Worm (Caenorhabditis elegans) whole organism, early embryonic: Measurements from ENCODE around the gene sru-6.

Experiments used
- B0310.2 ChIP-seq: sonication (generic microtip); optimal IDR thresholded peaks from 2 replicates; lab custom pipeline; 2016; ENCODE audit warnings: mild to moderate bottlenecking, missing genetic modification characterization, missing compliant biosample characterization
- F13C5.2 ChIP-seq: sonication (generic microtip); optimal IDR thresholded peaks from 2 replicates; lab custom pipeline; 2017; ENCODE audit warnings: mild to moderate bottlenecking, missing genetic modification characterization, inconsistent platforms, missing compliant biosample characterization
- aly-1 ChIP-seq: sonication (generic microtip); optimal IDR thresholded peaks from 2 replicates; lab custom pipeline; 2016; ENCODE audit warnings: missing genetic modification characterization, missing compliant biosample characterization
- ama-1 ChIP-seq: fragments of 150-350 bp; optimal IDR thresholded peaks from 2 replicates; lab custom pipeline; 2014
- ceh-13 ChIP-seq: fragments of 200-800 bp; sonication (Bioruptor generic); optimal IDR thresholded peaks from 2 replicates; lab custom pipeline; 2018; ENCODE audit warnings: mild to moderate bottlenecking, missing genetic modification characterization, missing compliant biosample characterization
- ceh-36 ChIP-seq: sonication (generic microtip); optimal IDR thresholded peaks from 2 replicates; lab custom pipeline; 2016; ENCODE audit warnings: missing genetic modification characterization, inconsistent platforms, missing compliant biosample characterization
- ets-7 ChIP-seq: sonication (generic microtip); optimal IDR thresholded peaks from 2 replicates; lab custom pipeline; 2016; ENCODE audit warnings: missing genotype, missing genetic modification characterization, missing compliant biosample characterization
- flt-1 ChIP-seq: fragments of 200-800 bp; sonication (Bioruptor generic); IDR thresholded peaks from 2 replicates; pipeline ENCODE4 v1.3.6; 2022; ENCODE audit warnings: missing genetic modification characterization, missing compliant biosample characterization
- hmbx-1 ChIP-seq: sonication (generic microtip); optimal IDR thresholded peaks from 2 replicates; lab custom pipeline; 2016; ENCODE audit warnings: mild to moderate bottlenecking, missing genetic modification characterization, missing compliant biosample characterization
- hmg-4 ChIP-seq: fragments of 200-800 bp; sonication (Bioruptor generic); optimal IDR thresholded peaks from 2 replicates; lab custom pipeline; 2018; ENCODE audit warnings: mild to moderate bottlenecking, missing genetic modification characterization, missing compliant biosample characterization
- hnd-1 ChIP-seq: sonication (generic microtip); optimal IDR thresholded peaks from 2 replicates; lab custom pipeline; 2016; ENCODE audit warnings: missing genetic modification characterization, missing compliant biosample characterization
- pes-1 ChIP-seq: fragments of 200-800 bp; sonication (Bioruptor generic); IDR thresholded peaks from 2 replicates; pipeline ENCODE4 v1.3.6; 2022; ENCODE audit warnings: missing genetic modification reagents, missing genetic modification characterization, missing compliant biosample characterization
- scrt-1 ChIP-seq: fragments of 200-800 bp; sonication (Bioruptor generic); IDR thresholded peaks from 2 replicates; pipeline ENCODE4 v1.3.6; 2022; ENCODE audit warnings: missing genetic modification characterization, missing compliant biosample characterization
- sea-1 ChIP-seq: fragments of 200-800 bp; sonication (Bioruptor generic); conservative IDR thresholded peaks from 2 replicates; pipeline ENCODE4 v1.3.6; 2022; ENCODE audit warnings: missing genetic modification characterization, missing compliant biosample characterization
- tbx-11 ChIP-seq: fragments of 200-800 bp; sonication (Bioruptor generic); IDR thresholded peaks from 2 replicates; pipeline ENCODE4 v1.3.6; 2022; ENCODE audit warnings: missing genetic modification characterization, missing compliant biosample characterization
- tbx-37 ChIP-seq: fragments of 200-800 bp; sonication (Bioruptor generic); conservative IDR thresholded peaks from 2 replicates; pipeline ENCODE4 v1.3.6; 2022; ENCODE audit warnings: missing genetic modification reagents, missing genetic modification characterization, missing compliant biosample characterization
- tra-4 ChIP-seq: sonication (generic microtip); optimal IDR thresholded peaks from 2 replicates; lab custom pipeline; 2017; ENCODE audit warnings: missing genetic modification characterization, missing compliant biosample characterization

The sru-6 gene

DNA sequence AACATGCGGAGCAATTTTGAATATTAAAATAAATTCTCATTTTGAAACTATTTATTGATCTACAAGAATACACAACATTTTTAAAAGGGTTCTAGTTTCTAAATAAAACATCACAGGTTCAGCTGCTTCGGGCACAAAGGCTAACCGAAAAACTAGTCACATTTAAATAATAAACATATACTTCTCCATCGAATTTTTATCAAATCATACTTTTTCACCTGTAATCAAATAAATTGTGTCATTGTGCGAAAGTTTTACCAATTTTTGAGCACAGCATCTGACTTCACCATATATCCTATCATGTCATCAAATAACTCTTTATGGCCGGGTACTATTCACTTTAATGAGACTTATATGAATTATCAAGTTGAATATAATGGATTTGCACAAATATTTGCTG lies at the start of gene sru-6:
sru-6 (plus strand) TSS at position 301 of the 400 bp plus-strand sequence.
- no peak for TF ChIP-seq ceh-36 (tag; lab: Kevin White, UChicago)
- no peak for TF ChIP-seq pes-1 (GFP tag; lab: Robert Waterston, UW)
- TF ChIP-seq sea-1 (GFP tag; lab: Robert Waterston, UW): no peak

DNA sequence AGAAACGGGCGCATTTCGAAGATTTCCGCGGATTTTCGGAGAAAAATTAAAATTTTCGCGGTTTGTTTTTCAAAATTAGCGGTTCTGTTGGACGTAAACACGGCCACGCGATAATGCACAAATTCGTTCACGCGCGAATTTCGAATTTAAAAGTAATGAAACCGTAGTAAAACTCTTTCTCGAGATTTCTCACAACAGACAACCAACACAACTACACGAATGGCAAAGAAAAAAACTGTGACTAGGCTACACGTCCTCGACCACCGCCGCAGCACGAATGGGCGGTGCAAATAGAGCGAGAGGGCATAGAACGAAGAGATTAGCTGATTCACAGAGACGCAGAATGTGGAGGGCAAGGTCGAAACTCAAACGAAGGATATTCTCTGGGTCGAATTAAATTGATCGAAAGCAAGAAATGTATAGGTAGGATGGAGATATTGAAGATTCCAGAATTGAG lies 49.5 kb upstream of the sru-6 start, which contains the start of gene idh-1:
idh-1 (minus strand) TSS at position 228 of the 457 bp plus-strand sequence.
- TF ChIP-seq aly-1 (tag; lab: Kevin White, UChicago) (peak; percentile 18), hmbx-1 (tag; lab: Kevin White, UChicago) (no peak), F13C5.2 (tag; lab: Kevin White, UChicago) (no peak), ama-1 (lab: Kevin White, UChicago) (no peak)

DNA sequence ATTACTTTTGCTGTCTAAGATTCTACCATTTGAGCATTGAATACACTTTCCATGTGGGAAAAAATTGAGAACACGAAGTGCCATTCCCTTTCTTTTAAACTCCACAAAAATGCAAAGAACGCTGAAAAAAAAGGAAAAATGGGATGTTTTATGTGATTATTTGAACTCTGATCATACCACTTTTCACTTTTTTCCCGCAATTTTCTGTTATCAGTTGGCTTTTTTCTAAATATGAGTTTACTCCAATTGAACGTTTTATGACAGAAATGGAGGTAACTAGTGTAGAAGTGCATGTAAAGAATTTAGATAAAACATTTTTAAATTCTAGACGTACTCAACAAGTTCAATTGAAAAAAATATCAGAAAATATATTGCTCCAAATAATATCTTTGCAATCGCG lies 49.0 kb upstream of the sru-6 start:
- TF ChIP-seq hnd-1 (tag; lab: Kevin White, UChicago): no peak
- no peak for TF ChIP-seq F13C5.2 (tag; lab: Kevin White, UChicago)
- TF ChIP-seq hmg-4 (GFP tag; lab: Kevin White, UChicago): no peak
- TF ChIP-seq pes-1 (GFP tag; lab: Robert Waterston, UW): no peak
- no peak for TF ChIP-seq tbx-37 (GFP tag; lab: Robert Waterston, UW)
- TF ChIP-seq tra-4 (tag; lab: Kevin White, UChicago): no peak
- TF ChIP-seq ceh-36 (tag; lab: Kevin White, UChicago): no peak
- no peak for TF ChIP-seq hmbx-1 (tag; lab: Kevin White, UChicago)
- no peak for TF ChIP-seq ama-1 (lab: Kevin White, UChicago)

DNA sequence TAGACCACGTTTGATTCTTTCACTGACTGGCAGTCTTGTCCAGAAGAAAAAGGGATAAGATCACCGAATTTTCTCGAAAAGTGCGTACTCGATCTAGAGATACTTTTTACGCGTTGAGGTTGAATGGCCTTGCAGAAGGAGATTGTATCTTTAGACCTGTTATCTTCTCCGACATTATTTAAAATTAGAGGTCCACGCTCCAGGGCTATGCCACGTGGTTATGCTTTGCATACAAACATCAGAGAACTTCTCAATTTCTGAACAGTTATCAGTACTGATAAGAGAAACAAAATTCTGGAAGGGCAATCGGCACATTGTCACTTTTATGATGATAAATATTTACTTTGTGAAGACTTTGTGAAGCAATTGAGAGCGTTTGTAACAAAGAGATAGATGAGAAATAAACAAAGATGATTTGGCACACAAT lies 48.3 kb upstream of the sru-6 start:
- no peak for TF ChIP-seq sea-1 (GFP tag; lab: Robert Waterston, UW)
- TF ChIP-seq pes-1 (GFP tag; lab: Robert Waterston, UW): no peak
- no peak for TF ChIP-seq tbx-11
- no peak for TF ChIP-seq ama-1 (lab: Kevin White, UChicago)
- TF ChIP-seq B0310.2 (tag; lab: Kevin White, UChicago): no peak
- TF ChIP-seq ets-7 (tag; lab: Kevin White, UChicago): no peak
- no peak for TF ChIP-seq aly-1 (tag; lab: Kevin White, UChicago)
- TF ChIP-seq hmg-4 (GFP tag; lab: Kevin White, UChicago): no peak
- no peak for TF ChIP-seq hnd-1 (tag; lab: Kevin White, UChicago)
- TF ChIP-seq scrt-1 (GFP tag; lab: Robert Waterston, UW): no peak
- TF ChIP-seq tra-4 (tag; lab: Kevin White, UChicago): no peak

DNA sequence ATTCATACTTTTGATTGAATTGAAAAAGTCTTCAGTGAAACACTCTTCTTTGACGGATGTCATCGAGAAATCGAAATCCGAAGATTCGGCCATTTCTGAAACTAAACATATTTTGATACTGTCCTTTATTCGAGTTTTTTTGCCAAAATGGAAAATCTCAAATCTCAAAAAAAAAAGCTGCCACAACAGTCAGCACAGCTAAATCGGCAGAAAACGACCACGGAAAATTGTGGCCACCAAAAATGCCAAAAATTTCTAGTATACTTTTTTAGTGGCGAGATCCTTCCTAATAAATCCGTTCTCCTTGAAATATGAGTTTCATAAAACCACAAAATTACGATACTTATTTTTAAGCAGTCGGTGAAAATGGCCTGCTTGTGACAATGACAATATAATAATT lies 46.5 kb upstream of the sru-6 start, which contains the start of gene F38E11.9:
F38E11.9 (minus strand) TSS at position 101 of the 400 bp plus-strand sequence.
- TF ChIP-seq ceh-36 (tag; lab: Kevin White, UChicago) (no peak), hmg-4 (GFP tag; lab: Kevin White, UChicago) (no peak), tra-4 (tag; lab: Kevin White, UChicago) (no peak), scrt-1 (GFP tag; lab: Robert Waterston, UW) (no peak), ceh-13 (GFP tag; lab: Kevin White, UChicago) (no peak), ama-1 (lab: Kevin White, UChicago) (no peak), B0310.2 (tag; lab: Kevin White, UChicago) (no peak), hmbx-1 (tag; lab: Kevin White, UChicago) (no peak), F13C5.2 (tag; lab: Kevin White, UChicago) (no peak), ets-7 (tag; lab: Kevin White, UChicago) (no peak), tbx-37 (GFP tag; lab: Robert Waterston, UW) (no peak), tbx-11 (no peak), pes-1 (GFP tag; lab: Robert Waterston, UW) (no peak), hnd-1 (tag; lab: Kevin White, UChicago) (no peak), aly-1 (tag; lab: Kevin White, UChicago) (no peak), flt-1 (GFP tag; lab: Robert Waterston, UW) (no peak), sea-1 (GFP tag; lab: Robert Waterston, UW) (no peak)

DNA sequence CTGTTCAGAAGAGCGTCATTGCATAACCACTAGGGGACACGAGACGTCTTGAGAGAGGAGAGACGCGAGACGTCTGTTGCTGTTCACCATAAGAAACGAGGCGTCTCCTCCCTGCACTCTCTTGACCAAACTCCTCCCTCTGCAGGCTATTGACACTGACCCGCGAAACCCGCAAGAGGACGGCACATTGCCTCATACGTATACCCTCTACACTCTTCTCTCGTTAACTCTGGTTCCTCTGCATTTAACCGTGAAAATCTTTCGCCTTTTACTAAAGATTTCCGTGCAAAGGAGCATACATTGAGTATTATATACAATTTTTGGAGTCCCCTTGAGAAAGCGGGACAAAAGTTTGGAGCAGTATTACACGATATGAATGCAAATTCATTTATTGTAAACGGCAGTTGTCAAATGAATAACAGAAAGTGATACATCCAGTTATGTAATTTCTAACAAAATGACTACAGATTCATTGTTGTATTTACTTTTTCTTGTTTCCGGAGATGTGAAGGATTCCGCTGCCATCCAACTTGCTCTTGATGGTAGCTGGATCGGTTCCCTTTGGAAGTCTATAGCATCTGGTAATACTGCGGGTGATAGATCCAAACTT lies 45.9 kb upstream of the sru-6 start:
- TF ChIP-seq hnd-1 (tag; lab: Kevin White, UChicago) (no peak), flt-1 (GFP tag; lab: Robert Waterston, UW) (peak; percentile 69), scrt-1 (GFP tag; lab: Robert Waterston, UW) (no peak), pes-1 (GFP tag; lab: Robert Waterston, UW) (no peak), hmg-4 (GFP tag; lab: Kevin White, UChicago) (peak; percentile 57), F13C5.2 (tag; lab: Kevin White, UChicago) (peak; percentile 85), sea-1 (GFP tag; lab: Robert Waterston, UW) (0 out of 2 replicates have a peak, but pooled peaks have one; percentile 19), ceh-13 (GFP tag; lab: Kevin White, UChicago) (no peak), tbx-11 (no peak), ceh-36 (tag; lab: Kevin White, UChicago) (no peak), tbx-37 (GFP tag; lab: Robert Waterston, UW) (no peak), ets-7 (tag; lab: Kevin White, UChicago) (no peak), B0310.2 (tag; lab: Kevin White, UChicago) (peak; percentile 3), ama-1 (lab: Kevin White, UChicago) (peak; percentile 93)

DNA sequence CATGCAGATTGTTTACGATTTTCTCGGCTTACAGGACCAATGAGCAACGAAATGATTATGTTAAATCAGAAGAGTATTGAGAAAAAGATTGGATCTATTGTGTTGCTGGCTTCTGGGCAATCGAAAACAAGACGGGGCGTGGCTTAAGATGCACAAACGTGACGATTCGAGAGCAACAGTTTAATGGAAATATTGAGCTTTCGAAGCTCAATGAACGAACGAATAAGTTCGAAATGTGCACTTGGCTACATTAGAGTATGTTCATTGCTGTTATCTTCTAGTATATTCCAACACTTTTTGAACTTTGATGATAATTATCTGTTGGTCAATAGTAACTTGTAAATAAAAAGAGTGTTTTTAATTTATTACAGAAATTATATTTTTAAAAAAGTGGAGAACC lies 45.0 kb upstream of the sru-6 start, which contains the start of gene hsp-12.3:
hsp-12.3 (minus strand) TSS at position 101 of the 400 bp plus-strand sequence.
- TF ChIP-seq tbx-11 (no peak), F13C5.2 (tag; lab: Kevin White, UChicago) (no peak), tra-4 (tag; lab: Kevin White, UChicago) (no peak), ets-7 (tag; lab: Kevin White, UChicago) (no peak), tbx-37 (GFP tag; lab: Robert Waterston, UW) (no peak), ama-1 (lab: Kevin White, UChicago) (no peak), ceh-36 (tag; lab: Kevin White, UChicago) (no peak), B0310.2 (tag; lab: Kevin White, UChicago) (no peak), flt-1 (GFP tag; lab: Robert Waterston, UW) (no peak), pes-1 (GFP tag; lab: Robert Waterston, UW) (no peak), scrt-1 (GFP tag; lab: Robert Waterston, UW) (no peak), aly-1 (tag; lab: Kevin White, UChicago) (no peak), hmg-4 (GFP tag; lab: Kevin White, UChicago) (no peak), sea-1 (GFP tag; lab: Robert Waterston, UW) (no peak)
